Worm (Caenorhabditis elegans) whole organism, young adult: ENCODE measurements around the gene mbk-2.

Source experiments
- B0035.1 ChIP-seq: sonication (generic microtip); optimal IDR thresholded peaks from 2 replicates; lab custom pipeline; 2016; ENCODE audit warnings: missing genetic modification characterization, mild to moderate bottlenecking, missing compliant biosample characterization, missing genotype, missing genetic modification reagents
- F57C9.4 ChIP-seq: sonication (generic microtip); optimal IDR thresholded peaks from 2 replicates; lab custom pipeline; 2017; ENCODE audit warnings: mild to moderate bottlenecking, missing genetic modification characterization, missing compliant biosample characterization
- Y53G8AR.9 ChIP-seq: fragments of 200-800 bp; sonication (Bioruptor generic); conservative IDR thresholded peaks from 2 replicates; pipeline ENCODE4 v1.3.6; 2022; ENCODE audit warnings: missing genetic modification reagents, missing genetic modification characterization, missing compliant biosample characterization
- ama-1 ChIP-seq, 3 experiments: fragments of 150-350 bp in 1 of 3; sonication (generic microtip) in 2 of 3; optimal IDR thresholded peaks; 2 replicates each; lab custom pipeline; 2014 to 2018; ENCODE audit warnings: missing biosample characterization in 2 of 3, missing genetic modification characterization in 2 of 3, missing genetic modification reagents in 2 of 3
- bed-2 ChIP-seq: fragments of 200-800 bp; sonication (Bioruptor generic); IDR thresholded peaks from 2 replicates; pipeline ENCODE4 v1.3.6; 2022; ENCODE audit warnings: missing genetic modification reagents, missing genetic modification characterization, missing compliant biosample characterization
- madf-3 ChIP-seq: fragments of 200-800 bp; sonication (Bioruptor generic); IDR thresholded peaks from 2 replicates; pipeline ENCODE4 v1.3.6; 2022; ENCODE audit warnings: missing genetic modification reagents, missing genetic modification characterization, missing compliant biosample characterization
- nhr-27 ChIP-seq: fragments of 200-800 bp; sonication (Bioruptor generic); optimal IDR thresholded peaks from 2 replicates; lab custom pipeline; 2018; ENCODE audit warnings: mild to moderate bottlenecking, missing genetic modification characterization, moderate library complexity, missing compliant biosample characterization
- snpc-1.1 ChIP-seq: sonication (generic microtip); optimal IDR thresholded peaks from 2 replicates; lab custom pipeline; 2017; ENCODE audit warnings: missing genetic modification characterization, mild to moderate bottlenecking, missing compliant biosample characterization, antibody characterized with exemption, moderate library complexity, missing genotype, missing genetic modification reagents; ENCODE audit not compliant: insufficient read depth

ce11 chrIV:13076620-13077019 is 67.7 kb downstream of the mbk-2 start, which contains the start of gene C39E9.7:
- TF ChIP-seq F57C9.4 (tag; lab: Kevin White, UChicago) (no peak), bed-2 (GFP tag; lab: Robert Waterston, UW) (no peak), nhr-27 (tag; lab: Kevin White, UChicago) (no peak), madf-3 (GFP tag; lab: Robert Waterston, UW) (no peak), B0035.1 (tag; lab: Kevin White, UChicago) (no peak), ama-1 (optimal IDR thresholded peaks at IDR 0.05; lab: Kevin White, UChicago) (no peak), ama-1 (GFP tag; optimal IDR thresholded peaks at IDR 0.05; lab: Kevin White, UChicago) (no peak), snpc-1.1 (tag; lab: Kevin White, UChicago) (no peak), Y53G8AR.9 (GFP tag; lab: Robert Waterston, UW) (no peak)
